Worm (Caenorhabditis elegans): ENCODE results near the gene T05B9.2.

Gene T05B9.2

DNA sequence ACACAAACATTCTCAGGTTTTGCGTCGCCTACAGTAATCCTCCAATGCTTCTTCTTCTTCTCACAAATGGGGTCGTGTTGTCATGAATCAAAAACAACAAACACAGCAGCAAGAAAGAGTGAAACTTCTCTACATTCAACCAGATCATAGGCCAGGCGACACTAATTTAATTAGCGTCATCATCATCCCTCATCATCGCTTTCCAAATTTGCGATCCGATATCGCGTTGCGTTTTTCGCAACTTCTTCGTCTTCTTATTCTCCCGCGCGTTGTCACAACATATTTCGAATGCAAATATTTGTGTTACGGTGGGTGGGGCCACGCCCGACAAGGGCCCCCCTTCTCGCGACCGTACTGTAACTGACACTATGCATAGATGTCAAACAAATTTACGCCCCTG, 30.8 kb downstream of the T05B9.2 start:
- TF ChIP-seq flt-1 (GFP tag; IDR thresholded peaks at IDR 0.05) (no peak), klf-2 (GFP tag; conservative IDR thresholded peaks at IDR 0.05) (no peak), T22C8.4 (GFP tag; IDR thresholded peaks at IDR 0.05) (no peak), ztf-29 (GFP tag; IDR thresholded peaks at IDR 0.05) (no peak)

DNA sequence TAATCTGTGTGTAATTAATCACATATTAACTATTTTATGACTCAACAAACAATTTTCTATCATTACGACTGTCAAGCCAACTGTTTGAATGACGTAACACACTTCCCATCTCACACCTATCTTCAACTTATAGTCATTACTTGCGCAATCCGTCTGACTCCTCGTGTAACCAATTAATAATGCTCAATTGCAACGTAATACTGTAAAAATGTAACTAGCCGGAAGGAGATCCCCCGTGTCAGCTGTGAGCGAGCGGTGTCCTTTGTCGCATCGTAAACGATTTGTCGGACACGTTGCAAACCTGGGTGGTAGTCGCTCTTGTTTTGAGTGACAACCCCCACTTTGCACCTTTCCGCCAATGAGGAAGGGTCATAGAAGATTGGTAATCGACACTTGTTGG, 32.5 kb downstream of the T05B9.2 start:
- no peak for TF ChIP-seq tab-1 (GFP tag; IDR thresholded peaks at IDR 0.05)
- TF ChIP-seq ztf-29 (GFP tag; IDR thresholded peaks at IDR 0.05) = no peak
- TF ChIP-seq flt-1 (GFP tag; IDR thresholded peaks at IDR 0.05) = no peak

DNA sequence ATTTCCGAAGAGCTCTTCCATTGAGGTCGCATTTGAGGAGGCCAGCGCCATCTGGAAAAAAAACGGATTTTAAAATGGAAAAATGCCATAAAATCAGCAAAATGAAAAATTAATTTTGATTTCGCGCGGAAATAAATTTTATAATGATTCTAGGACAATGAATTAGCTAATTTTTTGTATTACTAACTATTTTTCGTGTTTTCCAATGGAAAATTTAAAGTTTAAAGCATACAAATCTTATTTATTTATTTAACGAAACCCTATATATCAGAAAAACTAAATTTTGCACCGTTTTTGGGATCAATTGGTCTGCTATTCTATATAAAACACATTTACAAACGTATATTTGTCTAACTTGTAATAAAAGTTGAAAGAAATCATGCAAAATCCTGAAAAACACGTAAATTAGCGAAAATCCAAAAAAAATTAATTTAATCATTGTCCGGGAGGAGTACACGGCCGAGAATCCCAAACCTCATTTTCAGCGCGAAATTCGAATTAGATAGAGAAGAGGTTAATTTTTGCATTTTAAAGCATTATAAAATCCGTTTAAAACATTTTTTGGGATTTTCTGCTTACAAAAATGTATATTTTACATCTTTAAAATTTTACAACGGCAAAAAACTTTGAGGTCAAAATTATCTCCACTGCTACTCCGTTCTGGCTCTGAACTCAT, 34.6 kb downstream of the T05B9.2 start, which contains the start of gene C47G2.3:
TSS of gene C47G2.3 (minus strand) at position 51 of the 676 bp plus-strand sequence.
- TF ChIP-seq ztf-23 (GFP tag; IDR thresholded peaks at IDR 0.05) (no peak), med-1 (GFP tag; optimal IDR thresholded peaks at IDR 0.05; ENCODE audit: insufficient read depth) (no peak), klf-2 (GFP tag; conservative IDR thresholded peaks at IDR 0.05) (no peak), tab-1 (GFP tag; IDR thresholded peaks at IDR 0.05) (no peak), flt-1 (GFP tag; IDR thresholded peaks at IDR 0.05) (no peak), cog-1 (tag; optimal IDR thresholded peaks at IDR 0.05) (no peak), ztf-29 (GFP tag; IDR thresholded peaks at IDR 0.05) (no peak), T22C8.4 (GFP tag; IDR thresholded peaks at IDR 0.05) (no peak), ref-1 (GFP tag; conservative IDR thresholded peaks at IDR 0.05) (no peak)

DNA sequence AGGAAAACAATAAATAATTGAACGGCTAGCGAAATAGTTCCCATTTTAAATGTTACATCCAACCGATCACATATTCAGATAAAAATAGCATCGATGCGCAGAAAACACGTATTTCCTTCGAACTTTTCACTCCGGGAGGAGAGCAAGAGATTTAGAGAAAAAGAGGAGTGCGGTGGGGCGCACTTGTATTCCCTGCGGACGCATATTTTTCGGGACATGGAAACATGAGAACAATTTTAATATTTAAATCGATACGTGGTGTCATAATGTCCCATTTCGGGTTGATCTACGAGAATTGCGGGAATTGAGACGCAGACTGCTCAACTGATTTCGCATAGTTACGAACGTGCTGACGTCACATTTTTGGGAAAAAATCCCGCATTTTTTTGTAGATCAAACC, 37.8 kb downstream of the T05B9.2 start, which contains the start of gene C47G2.4:
TSS of gene C47G2.4 (minus strand) at position 174 of the 400 bp plus-strand sequence.
- no peak for TF ChIP-seq klf-2 (GFP tag; conservative IDR thresholded peaks at IDR 0.05)
- no peak for TF ChIP-seq tab-1 (GFP tag; IDR thresholded peaks at IDR 0.05)
- TF ChIP-seq cog-1 (tag; optimal IDR thresholded peaks at IDR 0.05) = no peak
- TF ChIP-seq T22C8.4 (GFP tag; IDR thresholded peaks at IDR 0.05) = no peak
- no peak for TF ChIP-seq flt-1 (GFP tag; IDR thresholded peaks at IDR 0.05)
- TF ChIP-seq ztf-23 (GFP tag; IDR thresholded peaks at IDR 0.05) = no peak
- no peak for TF ChIP-seq ztf-29 (GFP tag; IDR thresholded peaks at IDR 0.05)
- TF ChIP-seq ref-1 (GFP tag; conservative IDR thresholded peaks at IDR 0.05) = no peak
- TF ChIP-seq med-1 (GFP tag; optimal IDR thresholded peaks at IDR 0.05; ENCODE audit: insufficient read depth) = no peak

DNA sequence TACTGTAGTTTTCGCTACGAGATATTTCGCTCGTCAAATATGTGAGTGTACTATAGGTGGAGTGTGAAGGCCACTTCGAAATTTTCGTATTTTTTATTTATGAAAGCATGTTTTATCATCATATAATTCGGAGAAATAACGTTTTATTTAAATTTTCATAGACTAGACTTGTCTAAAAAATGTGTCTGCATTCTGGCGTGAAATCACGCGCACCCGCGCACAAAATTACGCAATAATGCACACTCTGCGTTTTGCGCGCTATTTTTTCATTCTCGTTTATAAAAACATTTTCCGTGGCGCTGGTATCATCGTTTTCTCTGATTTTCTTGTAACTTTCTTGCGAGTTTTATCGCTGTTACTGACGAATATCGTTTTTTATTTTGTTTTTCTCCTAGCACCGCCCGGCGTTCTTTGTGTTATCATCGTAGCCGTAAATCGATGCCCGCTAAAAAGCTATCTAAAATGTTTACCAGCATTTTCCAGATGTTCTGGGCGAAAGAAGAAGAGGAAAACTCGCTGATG, 41.6 kb downstream of the T05B9.2 start, which contains the start of gene saps-1:
TSS of gene saps-1 (plus strand) at position 472 of the 522 bp plus-strand sequence.
- TF ChIP-seq ref-1 (GFP tag; conservative IDR thresholded peaks at IDR 0.05) (no peak), flt-1 (GFP tag; IDR thresholded peaks at IDR 0.05) (no peak), klf-2 (GFP tag; conservative IDR thresholded peaks at IDR 0.05) (no peak), cog-1 (tag; optimal IDR thresholded peaks at IDR 0.05) (no peak), ztf-29 (GFP tag; IDR thresholded peaks at IDR 0.05) (no peak), ztf-23 (GFP tag; IDR thresholded peaks at IDR 0.05) (no peak), med-1 (GFP tag; optimal IDR thresholded peaks at IDR 0.05; ENCODE audit: insufficient read depth) (no peak), tab-1 (GFP tag; IDR thresholded peaks at IDR 0.05) (no peak), T22C8.4 (GFP tag; IDR thresholded peaks at IDR 0.05) (no peak)

DNA sequence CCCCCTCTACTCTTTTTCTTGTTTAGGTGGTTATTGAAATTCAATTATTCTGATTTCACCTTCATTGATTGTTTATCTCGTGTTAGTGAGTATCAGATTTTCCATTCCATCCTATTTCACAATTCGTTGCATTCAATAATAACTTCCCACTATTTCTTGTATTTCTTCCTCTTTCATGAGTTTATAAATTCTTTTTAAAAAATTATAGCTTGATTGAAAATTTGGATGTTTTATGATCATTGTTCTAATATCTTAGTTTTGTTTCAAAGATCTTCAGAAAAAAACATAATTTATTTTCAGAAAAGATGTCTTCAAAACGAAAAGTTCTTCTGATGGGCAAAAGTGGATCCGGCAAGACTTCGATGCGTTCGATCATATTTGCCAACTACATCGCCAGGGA, 45.4 kb downstream of the T05B9.2 start, which contains the start of gene raga-1:
TSS of gene raga-1 (plus strand) at position 301 of the 400 bp plus-strand sequence.
- TF ChIP-seq ztf-23 (GFP tag; IDR thresholded peaks at IDR 0.05) = no peak
- no peak for TF ChIP-seq med-1 (GFP tag; optimal IDR thresholded peaks at IDR 0.05; ENCODE audit: insufficient read depth)
- no peak for TF ChIP-seq cog-1 (tag; optimal IDR thresholded peaks at IDR 0.05)

DNA sequence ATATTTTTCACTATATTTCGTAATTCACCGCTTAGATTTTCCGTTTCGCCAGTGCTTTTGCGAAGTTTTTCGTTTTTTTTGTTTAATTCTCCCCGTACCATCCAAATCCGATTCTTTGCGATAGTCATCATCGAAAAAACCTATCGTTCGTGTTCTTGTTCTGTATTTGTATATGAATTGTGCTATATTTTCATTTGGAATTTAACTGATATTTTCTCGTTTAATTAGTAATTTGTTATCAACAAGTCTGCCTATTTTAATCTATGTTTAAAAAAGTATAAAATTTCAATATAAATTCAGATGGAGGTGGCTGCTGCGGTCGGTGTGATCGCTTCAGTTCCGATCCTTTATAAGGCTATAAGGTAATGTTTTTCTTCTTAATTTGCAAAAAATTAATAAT, 47.0 kb downstream of the T05B9.2 start, which contains the start of gene samp-1:
TSS of gene samp-1 (plus strand) at position 301 of the 400 bp plus-strand sequence.
- no peak for TF ChIP-seq ztf-29 (GFP tag; IDR thresholded peaks at IDR 0.05)
- TF ChIP-seq ref-1 (GFP tag; conservative IDR thresholded peaks at IDR 0.05) = no peak
- no peak for TF ChIP-seq klf-2 (GFP tag; conservative IDR thresholded peaks at IDR 0.05)
- TF ChIP-seq med-1 (GFP tag; optimal IDR thresholded peaks at IDR 0.05; ENCODE audit: insufficient read depth) = no peak
- no peak for TF ChIP-seq cog-1 (tag; optimal IDR thresholded peaks at IDR 0.05)
- TF ChIP-seq flt-1 (GFP tag; IDR thresholded peaks at IDR 0.05) = no peak
- no peak for TF ChIP-seq T22C8.4 (GFP tag; IDR thresholded peaks at IDR 0.05)
- TF ChIP-seq tab-1 (GFP tag; IDR thresholded peaks at IDR 0.05) = no peak
- TF ChIP-seq ztf-23 (GFP tag; IDR thresholded peaks at IDR 0.05) = no peak

DNA sequence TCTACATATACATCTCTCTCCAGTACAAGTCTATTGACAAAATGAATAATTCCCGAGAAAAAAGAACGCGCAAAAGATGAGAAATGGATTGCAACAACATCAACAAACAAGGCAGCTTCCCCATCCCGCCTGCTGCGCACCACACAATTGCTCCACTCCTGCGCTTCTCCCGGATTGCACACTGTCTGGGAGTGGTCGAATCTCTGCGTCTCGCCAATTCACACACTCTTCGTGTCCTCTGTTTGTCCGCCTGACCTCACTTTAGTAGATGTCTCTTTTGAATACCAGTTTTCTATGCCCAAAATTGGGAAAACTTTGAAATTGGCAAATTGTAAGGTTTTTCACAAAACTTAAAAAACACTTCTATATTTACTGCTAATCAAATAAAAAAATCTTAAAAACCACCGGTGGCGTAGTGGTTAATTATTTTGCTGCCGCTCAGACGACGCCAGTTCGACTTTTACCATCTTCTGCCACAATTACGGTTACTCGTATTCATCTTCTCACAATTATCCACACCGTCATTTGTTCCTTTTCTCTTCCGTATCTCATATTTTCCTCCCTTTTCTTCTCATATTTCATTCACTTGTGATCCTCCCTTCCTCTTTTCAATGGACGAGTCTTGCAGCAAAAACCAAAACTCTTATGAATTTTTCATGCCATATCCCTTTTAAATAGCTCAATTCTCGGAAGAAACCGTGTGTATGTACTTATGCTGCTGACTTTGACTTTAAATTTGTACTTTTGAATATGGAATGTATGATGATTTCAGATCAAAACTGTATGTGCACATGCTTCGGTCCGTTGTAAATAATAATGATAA, 50.2 kb downstream of the T05B9.2 start, which contains the start of gene rsf-1:
TSS of gene rsf-1 (plus strand) at position 773 of the 823 bp plus-strand sequence.
- TF ChIP-seq cog-1 (tag; optimal IDR thresholded peaks at IDR 0.05) (peak; percentile 44), ref-1 (GFP tag; conservative IDR thresholded peaks at IDR 0.05) (no peak), flt-1 (GFP tag; IDR thresholded peaks at IDR 0.05) (no peak)

DNA sequence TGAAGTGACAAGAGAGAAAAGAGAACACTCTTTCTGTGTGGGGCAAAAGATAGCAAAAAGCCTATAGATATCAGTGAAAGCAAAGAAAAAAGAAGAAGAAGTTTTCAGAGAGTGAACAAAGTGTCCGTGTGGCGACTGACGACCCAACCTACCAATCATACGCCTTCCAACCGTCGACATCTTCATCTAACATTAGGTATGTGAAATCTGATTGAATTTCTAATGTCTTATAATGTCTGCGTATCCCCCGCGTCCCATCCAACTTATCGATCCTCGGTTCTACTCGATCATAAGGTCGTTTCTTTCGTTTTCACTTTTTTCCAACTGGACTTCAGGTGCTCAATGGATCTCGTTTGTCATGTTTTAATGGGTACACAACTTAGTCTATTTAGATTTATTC, 51.7 kb downstream of the T05B9.2 start:
- TF ChIP-seq ztf-23 (GFP tag; IDR thresholded peaks at IDR 0.05) (no peak), tab-1 (GFP tag; IDR thresholded peaks at IDR 0.05) (no peak), ref-1 (GFP tag; conservative IDR thresholded peaks at IDR 0.05) (no peak), med-1 (GFP tag; optimal IDR thresholded peaks at IDR 0.05; ENCODE audit: insufficient read depth) (no peak), flt-1 (GFP tag; IDR thresholded peaks at IDR 0.05) (no peak), cog-1 (tag; optimal IDR thresholded peaks at IDR 0.05) (no peak), T22C8.4 (GFP tag; IDR thresholded peaks at IDR 0.05) (no peak), ztf-29 (GFP tag; IDR thresholded peaks at IDR 0.05) (no peak), klf-2 (GFP tag; conservative IDR thresholded peaks at IDR 0.05) (no peak)

All from whole organism, midembryonic.